Worm (Caenorhabditis elegans): ENCODE measurements around the gene R08E3.3.

ce11 chrX:4861413-4861812 is 43.0 kb downstream of the R08E3.3 start:
- TF ChIP-seq lsy-2 (tag; optimal IDR thresholded peaks at IDR 0.05) (no peak), ztf-11 (tag; optimal IDR thresholded peaks at IDR 0.05) (no peak), unc-62 (GFP tag; optimal IDR thresholded peaks at IDR 0.05) (no peak), nhr-237 (tag; optimal IDR thresholded peaks at IDR 0.05) (no peak), pha-4 (tag; optimal IDR thresholded peaks at IDR 0.05) (no peak)
